Worm (Caenorhabditis elegans): ENCODE data around the gene C07C7.1.

DNA sequence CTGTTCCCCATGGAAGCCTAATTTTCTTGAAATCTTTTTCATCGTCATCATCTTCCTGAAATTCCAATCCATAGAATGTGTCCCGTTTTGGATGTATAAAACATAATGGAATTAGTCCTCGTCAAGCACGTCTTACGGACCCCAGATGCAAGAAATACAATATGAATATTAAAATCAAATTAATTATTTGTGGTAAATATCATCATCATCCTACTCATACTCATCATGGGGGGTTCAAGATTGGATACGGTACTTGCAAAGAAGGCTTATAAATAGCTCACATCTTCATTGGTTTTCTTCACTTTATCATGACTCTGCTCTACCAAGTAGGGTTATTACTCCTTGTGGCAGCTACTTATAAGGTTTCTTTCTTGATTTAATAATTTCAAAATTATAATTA, 40.2 kb upstream of the C07C7.1 start, which contains the start of gene flp-1:
- no peak for TF ChIP-seq tab-1 (GFP tag; IDR thresholded peaks at IDR 0.05)
- no peak for TF ChIP-seq T22C8.4 (GFP tag; IDR thresholded peaks at IDR 0.05)
- TF ChIP-seq flt-1 (GFP tag; IDR thresholded peaks at IDR 0.05), result no peak
- TF ChIP-seq ref-1 (GFP tag; conservative IDR thresholded peaks at IDR 0.05), result no peak
- no peak for TF ChIP-seq cog-1 (tag; optimal IDR thresholded peaks at IDR 0.05)

Measured in whole organism, midembryonic.